Worm (Caenorhabditis elegans) whole organism, late embryonic: ENCODE data around the gene str-106.

Experiments
- C08G9.2 ChIP-seq: sonication (generic microtip); optimal IDR thresholded peaks from 2 replicates; lab custom pipeline; 2016; ENCODE audit warnings: mild to moderate bottlenecking, missing genetic modification characterization, moderate library complexity, missing compliant biosample characterization
- ama-1 ChIP-seq: fragments of 150-350 bp; optimal IDR thresholded peaks from 2 replicates; lab custom pipeline; 2014
- che-1 ChIP-seq: sonication (generic microtip); optimal IDR thresholded peaks from 2 replicates; lab custom pipeline; 2016; ENCODE audit warnings: mild to moderate bottlenecking, missing genetic modification characterization, missing compliant biosample characterization
- dmd-4 ChIP-seq: sonication (generic microtip); optimal IDR thresholded peaks from 2 replicates; lab custom pipeline; 2016; ENCODE audit warnings: borderline replicate concordance, missing genetic modification characterization, missing compliant biosample characterization
- dve-1 ChIP-seq: sonication (generic microtip); optimal IDR thresholded peaks from 2 replicates; lab custom pipeline; 2017; ENCODE audit warnings: antibody characterized with exemption, mild to moderate bottlenecking, missing genetic modification characterization, missing compliant biosample characterization
- ets-4 ChIP-seq: sonication (generic microtip); optimal IDR thresholded peaks from 2 replicates; lab custom pipeline; 2016; ENCODE audit warnings: missing genetic modification characterization, missing compliant biosample characterization
- eyg-1 ChIP-seq: sonication (generic microtip); optimal IDR thresholded peaks from 2 replicates; lab custom pipeline; 2016; ENCODE audit warnings: missing genotype, missing genetic modification characterization, missing compliant biosample characterization
- hlh-30 ChIP-seq: sonication (generic microtip); optimal IDR thresholded peaks from 2 replicates; lab custom pipeline; 2017; ENCODE audit warnings: antibody characterized with exemption, missing genetic modification characterization, missing compliant biosample characterization; ENCODE audit not compliant: insufficient read depth
- pha-4 ChIP-seq: fragments of 150-350 bp; optimal IDR thresholded peaks from 2 replicates; lab custom pipeline; 2018; ENCODE audit warnings: missing biosample characterization, missing genetic modification reagents, missing genetic modification characterization
- rnt-1 ChIP-seq: sonication (generic microtip); optimal IDR thresholded peaks from 2 replicates; lab custom pipeline; 2016; ENCODE audit warnings: missing genetic modification characterization, missing compliant biosample characterization

- TF ChIP-seq C08G9.2 (tag; lab: Kevin White, UChicago) (no peak), ets-4 (tag; lab: Kevin White, UChicago) (no peak), dve-1 (tag; lab: Kevin White, UChicago) (no peak), eyg-1 (tag; lab: Kevin White, UChicago) (no peak), che-1 (tag; lab: Kevin White, UChicago) (no peak), pha-4 (tag; lab: Kevin White, UChicago) (no peak), hlh-30 (tag; lab: Kevin White, UChicago) (no peak), ama-1 (lab: Kevin White, UChicago) (no peak), rnt-1 (tag; lab: Kevin White, UChicago) (no peak), dmd-4 (no peak)
Observed at ce11 chrV:16198016-16198415, 17.6 kb downstream of the str-106 start, which contains the start of gene F11A5.5.
